Fruit fly (Drosophila melanogaster) Kc167 (cell line): ENCODE data around the gene Pde9.
A peak's percentile ranks its signal among the peaks of the same experiment; 100 is the strongest.

Source experiments
- Sin3A ChIP-seq: fragments of >200 bp; optimal IDR thresholded peaks from 2 replicates; lab custom pipeline; 2018; ENCODE audit warnings: missing external identifiers
- h ChIP-seq: fragments of >200 bp; optimal IDR thresholded peaks from 3 replicates; lab custom pipeline; 2018; ENCODE audit warnings: missing external identifiers
- insv ChIP-seq: fragments of >200 bp; optimal IDR thresholded peaks from 3 replicates; lab custom pipeline; 2018; ENCODE audit warnings: missing external identifiers
- psq ChIP-seq: fragments of >200 bp; optimal IDR thresholded peaks from 2 replicates; lab custom pipeline; 2017; ENCODE audit warnings: missing external identifiers
- ttk ChIP-seq: sonication (Bioruptor generic); optimal IDR thresholded peaks from 2 replicates; lab custom pipeline; 2017; ENCODE audit warnings: missing external identifiers

dm6 chrX:12753602-12754347, 143.4 kb downstream of the Pde9 start:
- peak; percentile 96 for TF ChIP-seq psq (lab: Kevin White, UChicago)
- peak; percentile 53 for TF ChIP-seq h
- no peak for TF ChIP-seq ttk (lab: Kevin White, UChicago)
- no peak for TF ChIP-seq Sin3A (lab: Kevin White, UChicago)
- TF ChIP-seq insv (lab: Kevin White, UChicago), result peak; percentile 55
